Comparison of ENCODE assay signal across 3 fruit fly cellular contexts in the genomic region with DNA sequence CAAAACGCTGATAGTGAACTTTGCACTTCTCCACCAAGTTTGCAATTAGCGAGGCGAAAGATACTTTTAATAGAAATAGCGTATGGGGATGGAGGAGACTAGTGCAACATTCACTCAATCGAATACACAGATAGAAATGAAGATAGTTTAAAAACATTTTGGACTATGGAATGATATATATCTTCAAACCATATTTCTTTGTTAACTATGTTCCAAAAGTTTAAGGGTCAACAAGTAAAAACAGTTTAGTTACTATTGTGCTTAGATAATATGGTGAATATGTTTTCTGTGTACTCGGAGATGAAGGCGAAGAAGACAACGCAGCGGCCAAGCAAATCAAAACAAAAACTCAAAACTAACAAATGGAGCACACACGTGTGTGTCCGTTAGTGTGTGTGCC.
A peak's percentile ranks its signal among the peaks of the same experiment; 100 is the strongest.
TF ChIP-seq lines count a peak whose summit lies in the region.

No protein-coding gene starts in this region.

- no peak for TF ChIP-seq CTCF in whole organism, embryonic (GFP tag; optimal IDR thresholded peaks at IDR 0.05; lab: Kevin White, UChicago)

TF ChIP-seq in whole organism, embryonic, 481 proteins besides CTCF, POLR2A, EP300 and RAD21 (continues in another document):
- no peak for TF ChIP-seq CG13287 (GFP tag; IDR thresholded peaks at IDR 0.05; lab: Robert Waterston, UW; ENCODE audit: partially characterized antibody)
- TF ChIP-seq Spps (tag; optimal IDR thresholded peaks at IDR 0.05; lab: Kevin White, UChicago): no peak
- TF ChIP-seq usp (GFP tag; optimal IDR thresholded peaks at IDR 0.05; lab: Kevin White, UChicago): no peak
- TF ChIP-seq CG17186 (GFP tag; optimal IDR thresholded peaks at IDR 0.05; lab: Kevin White, UChicago): no peak
- TF ChIP-seq B-H1 (GFP tag; IDR thresholded peaks at IDR 0.05; lab: Robert Waterston, UW): peak; percentile 29; the same call in 1 of the 3 replicates
- no peak for TF ChIP-seq bowl (GFP tag; IDR thresholded peaks at IDR 0.05; lab: Robert Waterston, UW)
- no peak for TF ChIP-seq cato (GFP tag; optimal IDR thresholded peaks at IDR 0.05; lab: Kevin White, UChicago; ENCODE audit: borderline replicate concordance)
- TF ChIP-seq CG3281 (GFP tag; optimal IDR thresholded peaks at IDR 0.05; lab: Kevin White, UChicago): no peak
- no peak for TF ChIP-seq bab2 (GFP tag; optimal IDR thresholded peaks at IDR 0.05; lab: Kevin White, UChicago)
- no peak for TF ChIP-seq CG18764 (GFP tag; optimal IDR thresholded peaks at IDR 0.05; lab: Kevin White, UChicago)
- TF ChIP-seq CG17385 (GFP tag; optimal IDR thresholded peaks at IDR 0.05; lab: Kevin White, UChicago): peak; percentile 48
- no peak for TF ChIP-seq inv (GFP tag; IDR thresholded peaks at IDR 0.05; lab: Robert Waterston, UW; ENCODE audit: partially characterized antibody)
- no peak for TF ChIP-seq CG31441 (GFP tag; IDR thresholded peaks at IDR 0.05; lab: Robert Waterston, UW)
- TF ChIP-seq hkb (optimal IDR thresholded peaks at IDR 0.05; lab: Kevin White, UChicago): no peak
- TF ChIP-seq hkb (GFP tag; IDR thresholded peaks at IDR 0.05; lab: Robert Waterston, UW): peak; percentile 57; the same call in 1 of the 2 replicates
- no peak for TF ChIP-seq dan (GFP tag; IDR thresholded peaks at IDR 0.05; lab: Robert Waterston, UW)
- no peak for TF ChIP-seq pzg (GFP tag; optimal IDR thresholded peaks at IDR 0.05; lab: Kevin White, UChicago)
- peak; percentile 45; the same call in 1 of the 3 replicates for TF ChIP-seq ken (GFP tag; IDR thresholded peaks at IDR 0.05; lab: Robert Waterston, UW)
- peak; percentile 38 for TF ChIP-seq CG12071 (GFP tag; optimal IDR thresholded peaks at IDR 0.05; lab: Kevin White, UChicago)
- no peak for TF ChIP-seq CG14965 (GFP tag; optimal IDR thresholded peaks at IDR 0.05; lab: Kevin White, UChicago; ENCODE audit: borderline replicate concordance)
- no peak for TF ChIP-seq CG12744 (GFP tag; optimal IDR thresholded peaks at IDR 0.05; lab: Kevin White, UChicago)
- TF ChIP-seq sqz (GFP tag; optimal IDR thresholded peaks at IDR 0.05; lab: Kevin White, UChicago): no peak
- no peak for TF ChIP-seq Gsc (GFP tag; IDR thresholded peaks at IDR 0.05; lab: Robert Waterston, UW)
- TF ChIP-seq ap (GFP tag; IDR thresholded peaks at IDR 0.05; lab: Robert Waterston, UW): no peak
- TF ChIP-seq CG14441 (GFP tag; IDR thresholded peaks at IDR 0.05; lab: Robert Waterston, UW): peak; percentile 51; the same call in 1 of the 2 replicates
- no peak for TF ChIP-seq zf30C (GFP tag; optimal IDR thresholded peaks at IDR 0.05; lab: Kevin White, UChicago)
- no peak for TF ChIP-seq HmgD (GFP tag; optimal IDR thresholded peaks at IDR 0.05; lab: Kevin White, UChicago)
- TF ChIP-seq CG6813 (GFP tag; optimal IDR thresholded peaks at IDR 0.05; lab: Kevin White, UChicago): no peak

TF ChIP-seq in whole organism, prepupa, 60 proteins besides CTCF, POLR2A, EP300 and RAD21:
- TF ChIP-seq CG3919 (GFP tag; optimal IDR thresholded peaks at IDR 0.05; lab: Kevin White, UChicago): peak; percentile 16
- no peak for TF ChIP-seq Sox14 (GFP tag; optimal IDR thresholded peaks at IDR 0.05; lab: Kevin White, UChicago)
- TF ChIP-seq Hr4 (GFP tag; optimal IDR thresholded peaks at IDR 0.05; lab: Kevin White, UChicago): peak; percentile 41
- TF ChIP-seq topi (GFP tag; optimal IDR thresholded peaks at IDR 0.05; lab: Kevin White, UChicago): no peak
- TF ChIP-seq achi (GFP tag; optimal IDR thresholded peaks at IDR 0.05; lab: Kevin White, UChicago): peak; percentile 22
- no peak for TF ChIP-seq CG1621 (tag; optimal IDR thresholded peaks at IDR 0.05; lab: Kevin White, UChicago)
- TF ChIP-seq vri (GFP tag; optimal IDR thresholded peaks at IDR 0.05; lab: Kevin White, UChicago): no peak
- peak; percentile 50; the same call in 1 of the 3 replicates for TF ChIP-seq CG8119 (GFP tag; IDR thresholded peaks at IDR 0.05; lab: Robert Waterston, UW)
- no peak for TF ChIP-seq esn (GFP tag; optimal IDR thresholded peaks at IDR 0.05; lab: Kevin White, UChicago)
- peak; percentile 44 for TF ChIP-seq CG32006 (GFP tag; optimal IDR thresholded peaks at IDR 0.05; lab: Kevin White, UChicago)
- TF ChIP-seq CG10669 (GFP tag; optimal IDR thresholded peaks at IDR 0.05; lab: Kevin White, UChicago): no peak
- TF ChIP-seq CG15336 (GFP tag; IDR thresholded peaks at IDR 0.05; lab: Robert Waterston, UW): peak; percentile 53; the same call in 1 of the 2 replicates
- no peak for TF ChIP-seq CG8632 (GFP tag; optimal IDR thresholded peaks at IDR 0.05; lab: Kevin White, UChicago)
- no peak for TF ChIP-seq Hr39 (GFP tag; optimal IDR thresholded peaks at IDR 0.05; lab: Kevin White, UChicago)
- TF ChIP-seq eg (GFP tag; IDR thresholded peaks at IDR 0.05; lab: Robert Waterston, UW): peak; percentile 60
- TF ChIP-seq CG6163 (GFP tag; IDR thresholded peaks at IDR 0.05; lab: Robert Waterston, UW): peak; percentile 36; the same call in 1 of the 3 replicates
- TF ChIP-seq Eip78C (GFP tag; lab: Kevin White, UChicago): peak; percentile 53
- no peak for TF ChIP-seq dac (GFP tag; optimal IDR thresholded peaks at IDR 0.05; lab: Kevin White, UChicago)
- TF ChIP-seq OdsH (GFP tag; optimal IDR thresholded peaks at IDR 0.05; lab: Kevin White, UChicago): no peak
- peak; percentile 35 for TF ChIP-seq CG6276 (GFP tag; optimal IDR thresholded peaks at IDR 0.05; lab: Kevin White, UChicago)
- peak; percentile 22 for TF ChIP-seq CG10631 (GFP tag; optimal IDR thresholded peaks at IDR 0.05; lab: Kevin White, UChicago)
- no peak for TF ChIP-seq CG6854 (GFP tag; optimal IDR thresholded peaks at IDR 0.05; lab: Kevin White, UChicago)

TF ChIP-seq in whole organism, pupa, 21 proteins besides CTCF, POLR2A, EP300 and RAD21:
- TF ChIP-seq gl (tag; optimal IDR thresholded peaks at IDR 0.05; lab: Kevin White, UChicago): no peak
- TF ChIP-seq fd96Ca (GFP tag; IDR thresholded peaks at IDR 0.05; lab: Robert Waterston, UW): no peak
- no peak for TF ChIP-seq D1 (tag; optimal IDR thresholded peaks at IDR 0.05; lab: Kevin White, UChicago)
- no peak for TF ChIP-seq CG8159 (tag; optimal IDR thresholded peaks at IDR 0.05; lab: Kevin White, UChicago)
- no peak for TF ChIP-seq CG13204 (GFP tag; optimal IDR thresholded peaks at IDR 0.05; lab: Kevin White, UChicago)
- TF ChIP-seq CG12605 (GFP tag; IDR thresholded peaks at IDR 0.05; lab: Robert Waterston, UW): no peak
- 0 out of 2 replicates have a peak, but pooled peaks have one; percentile 23 for TF ChIP-seq Ets98B (GFP tag; IDR thresholded peaks at IDR 0.05; lab: Robert Waterston, UW)
- TF ChIP-seq CG9948 (tag; optimal IDR thresholded peaks at IDR 0.05; lab: Kevin White, UChicago): no peak
- TF ChIP-seq CG17806 (tag; optimal IDR thresholded peaks at IDR 0.05; lab: Kevin White, UChicago): no peak
- TF ChIP-seq Pif1A (GFP tag; optimal IDR thresholded peaks at IDR 0.05; lab: Kevin White, UChicago): peak; percentile 22
- no peak for TF ChIP-seq CG15710 (tag; optimal IDR thresholded peaks at IDR 0.05; lab: Kevin White, UChicago)
- TF ChIP-seq CG8301 (tag; optimal IDR thresholded peaks at IDR 0.05; lab: Kevin White, UChicago): peak; percentile 62
- TF ChIP-seq CG14655 (GFP tag; optimal IDR thresholded peaks at IDR 0.05; lab: Kevin White, UChicago): peak; percentile 64
- TF ChIP-seq CG34367 (tag; optimal IDR thresholded peaks at IDR 0.05; lab: Kevin White, UChicago): no peak
- no peak for TF ChIP-seq Pif1B (GFP tag; optimal IDR thresholded peaks at IDR 0.05; lab: Kevin White, UChicago)
- no peak for TF ChIP-seq EcR (GFP tag; optimal IDR thresholded peaks at IDR 0.05; lab: Kevin White, UChicago)
- no peak for TF ChIP-seq rn (GFP tag; IDR thresholded peaks at IDR 0.05; lab: Robert Waterston, UW)
- 0 out of 3 replicates have a peak, but pooled peaks have one; percentile 30 for TF ChIP-seq CG4496 (GFP tag; IDR thresholded peaks at IDR 0.05; lab: Robert Waterston, UW)
- no peak for TF ChIP-seq CG10348 (GFP tag; IDR thresholded peaks at IDR 0.05; lab: Robert Waterston, UW)
- TF ChIP-seq CG32121 (GFP tag; IDR thresholded peaks at IDR 0.05; lab: Robert Waterston, UW): no peak
- TF ChIP-seq Snoo (tag; optimal IDR thresholded peaks at IDR 0.05; lab: Kevin White, UChicago): no peak

Comparison
In these comparisons a context has a peak if more than half of its experiments do, and no peak if none do; other contexts are left out.
1. Of the 7 proteins assayed by ChIP-seq in both whole organism, embryonic and whole organism, prepupa: peak only in whole organism, embryonic: Blimp-1 and Sox102F; only in whole organism, prepupa: none; in both: none; in neither: 5.